Fruit fly (Drosophila melanogaster) whole organism, larva: ENCODE data around the gene pll.
A peak's percentile ranks its signal among the peaks of the same experiment; 100 is the strongest.

Experiments
- noc ChIP-seq: fragments of 200-800 bp; sonication (Bioruptor generic); optimal IDR thresholded peaks from 3 replicates; lab custom pipeline; 2019; ENCODE audit warnings: missing biosample characterization, mild to moderate bottlenecking, missing genetic modification characterization, moderate library complexity

Gene pll

dm6 chr3R:27253136-27253920 is at the start of gene pll:
TSS of gene pll (minus strand) at chr3R:27253182.
- peak; percentile 54 for TF ChIP-seq noc

dm6 chr3R:27294113-27294512 is 41.1 kb upstream of the pll start:
- no peak for TF ChIP-seq noc

dm6 chr3R:27293065-27293464 is 40.1 kb upstream of the pll start:
- TF ChIP-seq noc, result no peak

- peak; percentile 99 for TF ChIP-seq noc
Measured at dm6 chr3R:27292159-27292880, 39.3 kb upstream of the pll start, which contains the start of gene CG3348. TSS of gene CG3348 (minus strand) at chr3R:27292209.

- TF ChIP-seq noc, result peak; percentile 88
Measured at dm6 chr3R:27289638-27290037, 36.7 kb upstream of the pll start.

dm6 chr3R:27288202-27289135 is 35.5 kb upstream of the pll start, which contains the start of the genes bigmax and Hmu:
TSS of gene bigmax (minus strand) at chr3R:27288526.
TSS of gene Hmu (plus strand) at chr3R:27288769.
- peak; percentile 73 for TF ChIP-seq noc

- no peak for TF ChIP-seq noc
Measured at dm6 chr3R:27283645-27284044, 30.7 kb upstream of the pll start, which contains the start of gene CG3368. TSS of gene CG3368 (plus strand) at chr3R:27283780.

dm6 chr3R:27282286-27282685 is 29.3 kb upstream of the pll start, which contains the start of gene mrt:
TSS of gene mrt (minus strand) at chr3R:27282661.
- peak; percentile 63 for TF ChIP-seq noc

- no peak for TF ChIP-seq noc
Measured at dm6 chr3R:27281811-27282131, 28.8 kb upstream of the pll start.

dm6 chr3R:27281022-27281810 is 28.2 kb upstream of the pll start:
- peak; percentile 92 for TF ChIP-seq noc

dm6 chr3R:27279478-27279877 is 26.5 kb upstream of the pll start:
- TF ChIP-seq noc, result no peak

dm6 chr3R:27274533-27275447 is 21.8 kb upstream of the pll start, which contains the start of gene CG5938:
TSS of gene CG5938 (plus strand) at chr3R:27274794.
- peak; percentile 24 for TF ChIP-seq noc

dm6 chr3R:27273118-27274062 is 20.4 kb upstream of the pll start, which contains the start of gene CG5934:
TSS of gene CG5934 (plus strand) at chr3R:27273705.
- TF ChIP-seq noc, result peak; percentile 14
